Fruit fly (Drosophila melanogaster) whole organism, prepupa: ENCODE measurements around the gene Hsp67Ba.

Experiments
- CG10669 ChIP-seq: fragments of 200-800 bp; sonication (Bioruptor generic); optimal IDR thresholded peaks from 3 replicates; lab custom pipeline; 2018; ENCODE audit warnings: missing biosample characterization, mild to moderate bottlenecking, missing genetic modification characterization, moderate library complexity
- CG11902 ChIP-seq: fragments of 200-800 bp; sonication (Bioruptor generic); optimal IDR thresholded peaks from 3 replicates; lab custom pipeline; 2016; ENCODE audit warnings: missing biosample characterization, missing genetic modification characterization
- CG15336 ChIP-seq: fragments of 200-800 bp; sonication (Bioruptor generic); IDR thresholded peaks from 2 replicates; pipeline ENCODE4 v1.3.6; 2022; ENCODE audit warnings: missing biosample characterization, missing genetic modification characterization
- CG1621 ChIP-seq: fragments of 200-800 bp; sonication (Bioruptor generic); optimal IDR thresholded peaks from 3 replicates; lab custom pipeline; 2018; ENCODE audit warnings: missing biosample characterization, mild to moderate bottlenecking, missing genetic modification characterization
- CG16779 ChIP-seq: fragments of 200-800 bp; sonication (Bioruptor generic); optimal IDR thresholded peaks from 3 replicates; lab custom pipeline; 2017; ENCODE audit warnings: missing biosample characterization, mild to moderate bottlenecking, missing genetic modification characterization
- CG3032 ChIP-seq: fragments of 200-800 bp; optimal IDR thresholded peaks from 2 replicates; lab custom pipeline; 2019; ENCODE audit warnings: missing biosample characterization, mild to moderate bottlenecking, missing genetic modification characterization, moderate library complexity
- CG31627 ChIP-seq: fragments of 200-800 bp; sonication (Bioruptor generic); optimal IDR thresholded peaks from 3 replicates; lab custom pipeline; 2016; ENCODE audit warnings: missing biosample characterization, missing genetic modification characterization
- CG32006 ChIP-seq: fragments of 200-800 bp; sonication (Bioruptor generic); optimal IDR thresholded peaks from 3 replicates; lab custom pipeline; 2017; ENCODE audit warnings: missing biosample characterization, mild to moderate bottlenecking, missing genetic modification characterization
- CG4318 ChIP-seq: fragments of 200-800 bp; sonication (Bioruptor generic); optimal IDR thresholded peaks from 3 replicates; lab custom pipeline; 2017; ENCODE audit warnings: missing biosample characterization, mild to moderate bottlenecking, missing genetic modification characterization
- CG6163 ChIP-seq: fragments of 200-800 bp; sonication (Bioruptor generic); IDR thresholded peaks from 3 replicates; pipeline ENCODE4 v1.3.6; 2022; ENCODE audit warnings: missing biosample characterization, missing genetic modification characterization
- CG6792 ChIP-seq: fragments of 200-800 bp; sonication (Bioruptor generic); optimal IDR thresholded peaks from 3 replicates; lab custom pipeline; 2016; ENCODE audit warnings: missing biosample characterization, missing genetic modification characterization
- CG6854 ChIP-seq: fragments of 200-800 bp; sonication (Bioruptor generic); optimal IDR thresholded peaks from 2 replicates; lab custom pipeline; 2017; ENCODE audit warnings: missing biosample characterization, mild to moderate bottlenecking, missing genetic modification characterization
- CG7368 ChIP-seq: fragments of 200-800 bp; sonication (Bioruptor generic); optimal IDR thresholded peaks from 3 replicates; lab custom pipeline; 2016; ENCODE audit warnings: missing biosample characterization, missing genetic modification characterization
- CG8119 ChIP-seq: fragments of 200-800 bp; sonication (Bioruptor generic); IDR thresholded peaks from 3 replicates; pipeline ENCODE4 v1.3.6; 2022; ENCODE audit warnings: missing biosample characterization, missing genetic modification characterization
- CG8319 ChIP-seq: fragments of 200-800 bp; sonication (Bioruptor generic); optimal IDR thresholded peaks from 3 replicates; lab custom pipeline; 2016; ENCODE audit warnings: missing biosample characterization, missing genetic modification characterization
- CG9139 ChIP-seq: fragments of 200-800 bp; sonication (Bioruptor generic); optimal IDR thresholded peaks from 3 replicates; lab custom pipeline; 2017; ENCODE audit warnings: missing biosample characterization, mild to moderate bottlenecking, missing genetic modification characterization
- Eip75B ChIP-seq: fragments of 200-800 bp; sonication (Bioruptor generic); optimal IDR thresholded peaks from 3 replicates; lab custom pipeline; 2016; ENCODE audit warnings: missing biosample characterization, missing genetic modification characterization
- Eip78C ChIP-seq: fragments of 200-800 bp; sonication (Bioruptor generic); peaks from one replicate; lab custom pipeline; 2016; ENCODE audit warnings: missing biosample characterization, missing genetic modification characterization
- Eip93F ChIP-seq: fragments of 200-800 bp; sonication (Bioruptor generic); optimal IDR thresholded peaks from 2 replicates; lab custom pipeline; 2016; ENCODE audit warnings: missing biosample characterization, mild to moderate bottlenecking, missing genetic modification characterization
- Ets21C ChIP-seq: fragments of 200-800 bp; sonication (Bioruptor generic); optimal IDR thresholded peaks from 3 replicates; lab custom pipeline; 2016; ENCODE audit warnings: missing biosample characterization, missing genetic modification characterization
- Hr38 ChIP-seq: sonication (Bioruptor generic); optimal IDR thresholded peaks from 2 replicates; lab custom pipeline; 2016; ENCODE audit warnings: missing biosample characterization, missing genetic modification characterization
- Hr39 ChIP-seq: fragments of 200-800 bp; sonication (Bioruptor generic); optimal IDR thresholded peaks from 2 replicates; lab custom pipeline; 2016; ENCODE audit warnings: missing biosample characterization, missing genetic modification characterization
- Hr4 ChIP-seq: fragments of 200-800 bp; sonication (Bioruptor generic); optimal IDR thresholded peaks from 3 replicates; lab custom pipeline; 2016; ENCODE audit warnings: missing biosample characterization, missing genetic modification characterization
- Lpt ChIP-seq: fragments of 200-800 bp; sonication (Bioruptor generic); optimal IDR thresholded peaks from 3 replicates; lab custom pipeline; 2016; ENCODE audit warnings: missing biosample characterization, missing genetic modification characterization
- Met ChIP-seq: fragments of 200-800 bp; sonication (Bioruptor generic); optimal IDR thresholded peaks from 3 replicates; lab custom pipeline; 2016; ENCODE audit warnings: missing biosample characterization, missing genetic modification characterization
- OdsH ChIP-seq: fragments of 200-800 bp; sonication (Bioruptor generic); optimal IDR thresholded peaks from 3 replicates; lab custom pipeline; 2016; ENCODE audit warnings: missing biosample characterization, missing genetic modification characterization
- Sox102F ChIP-seq: fragments of 200-800 bp; sonication (Bioruptor generic); optimal IDR thresholded peaks from 2 replicates; lab custom pipeline; 2016; ENCODE audit warnings: missing biosample characterization, mild to moderate bottlenecking, missing genetic modification characterization
- Sox14 ChIP-seq: fragments of 200-800 bp; sonication (Bioruptor generic); optimal IDR thresholded peaks from 3 replicates; lab custom pipeline; 2016; ENCODE audit warnings: missing biosample characterization, missing genetic modification characterization
- cyc ChIP-seq: fragments of 200-800 bp; sonication (Bioruptor generic); optimal IDR thresholded peaks from 3 replicates; lab custom pipeline; 2016; ENCODE audit warnings: missing biosample characterization, missing genetic modification characterization
- dac ChIP-seq: fragments of 200-800 bp; sonication (Bioruptor generic); optimal IDR thresholded peaks from 2 replicates; lab custom pipeline; 2017; ENCODE audit warnings: missing biosample characterization, mild to moderate bottlenecking, missing genetic modification characterization
- dsx ChIP-seq: fragments of 200-800 bp; optimal IDR thresholded peaks from 3 replicates; lab custom pipeline; 2019; ENCODE audit warnings: missing biosample characterization, mild to moderate bottlenecking, missing genetic modification characterization, moderate library complexity; ENCODE audit not compliant: poor library complexity, severe bottlenecking
- esn ChIP-seq: fragments of 200-800 bp; sonication (Bioruptor generic); optimal IDR thresholded peaks from 2 replicates; lab custom pipeline; 2016; ENCODE audit warnings: missing biosample characterization, mild to moderate bottlenecking, missing genetic modification characterization, moderate library complexity
- fd59A ChIP-seq: fragments of 200-800 bp; sonication (Bioruptor generic); optimal IDR thresholded peaks from 2 replicates; lab custom pipeline; 2017; ENCODE audit warnings: missing biosample characterization, mild to moderate bottlenecking, missing genetic modification characterization, missing genetic modification reagents
- fkh ChIP-seq: fragments of 200-800 bp; sonication (Bioruptor generic); optimal IDR thresholded peaks from 3 replicates; lab custom pipeline; 2017; ENCODE audit warnings: missing biosample characterization, mild to moderate bottlenecking, missing genetic modification characterization, moderate library complexity
- lz ChIP-seq: fragments of 200-800 bp; sonication (Bioruptor generic); optimal IDR thresholded peaks from 3 replicates; lab custom pipeline; 2016; ENCODE audit warnings: missing biosample characterization, missing genetic modification characterization
- net ChIP-seq: fragments of 200-800 bp; sonication (Bioruptor generic); optimal IDR thresholded peaks from 3 replicates; lab custom pipeline; 2016; ENCODE audit warnings: missing biosample characterization, missing genetic modification characterization
- pdm3 ChIP-seq: fragments of 200-800 bp; sonication (Bioruptor generic); optimal IDR thresholded peaks from 3 replicates; lab custom pipeline; 2016; ENCODE audit warnings: missing biosample characterization, missing genetic modification characterization
- ss ChIP-seq, 2 experiments: fragments of 200-800 bp; sonication (Bioruptor generic); optimal IDR thresholded peaks; 2 replicates in 1 of 2; 3 replicates in 1 of 2; lab custom pipeline; 2017 to 2018; ENCODE audit warnings: mild to moderate bottlenecking in 2 of 2, missing biosample characterization in 2 of 2, missing genetic modification characterization in 2 of 2, moderate library complexity in 1 of 2
- vri ChIP-seq: fragments of 200-800 bp; sonication (Bioruptor generic); optimal IDR thresholded peaks from 3 replicates; lab custom pipeline; 2016; ENCODE audit warnings: missing biosample characterization, mild to moderate bottlenecking, missing genetic modification characterization

Gene Hsp67Ba

dm6 chr3L:9422636-9423419, 43.5 kb upstream of the Hsp67Ba start, which contains the start of gene aay (continued):
- TF ChIP-seq Met (GFP tag; lab: Kevin White, UChicago) (peak; percentile 99), CG6163 (peak; percentile 98), OdsH (GFP tag; lab: Kevin White, UChicago) (peak; percentile 99), CG10669 (peak; percentile 98), Eip78C (GFP tag; lab: Kevin White, UChicago) (peak; percentile 100), lz (GFP tag; lab: Kevin White, UChicago) (peak; percentile 99), CG8119 (GFP tag; lab: Robert Waterston, UW) (peak; percentile 99), Hr39 (peak; percentile 99), dac (GFP tag; lab: Kevin White, UChicago) (peak; percentile 93), Sox14 (GFP tag; lab: Kevin White, UChicago) (peak; percentile 99), CG8319 (peak; percentile 98), CG15336 (GFP tag; lab: Robert Waterston, UW) (peak; percentile 99), Lpt (GFP tag; lab: Kevin White, UChicago) (peak; percentile 97), net (GFP tag; lab: Kevin White, UChicago) (peak; percentile 99), CG6792 (GFP tag; lab: Kevin White, UChicago) (peak; percentile 99), CG3032 (tag; lab: Kevin White, UChicago) (peak; percentile 97), Eip93F (GFP tag; lab: Kevin White, UChicago) (peak; percentile 99), CG16779 (tag; lab: Kevin White, UChicago) (peak; percentile 98), CG6854 (peak; percentile 99), Ets21C (GFP tag; lab: Kevin White, UChicago) (peak; percentile 97), CG7368 (GFP tag; lab: Kevin White, UChicago) (peak; percentile 99), CG11902 (GFP tag; lab: Kevin White, UChicago) (peak; percentile 98), Hr38 (GFP tag; lab: Kevin White, UChicago) (peak; percentile 21), dsx (GFP tag; lab: Kevin White, UChicago) (peak; percentile 97), pdm3 (GFP tag; lab: Kevin White, UChicago) (peak; percentile 99), CG9139 (peak; percentile 92), fkh (GFP tag; lab: Kevin White, UChicago) (peak; percentile 92), fd59A (GFP tag; lab: Kevin White, UChicago) (peak; percentile 95), vri (GFP tag; lab: Kevin White, UChicago) (peak; percentile 98), CG4318 (peak; percentile 94), cyc (GFP tag; lab: Kevin White, UChicago) (peak; percentile 99), Hr4 (GFP tag; lab: Kevin White, UChicago) (peak; percentile 99)

- no peak for TF ChIP-seq CG32006
- TF ChIP-seq Eip78C (GFP tag; lab: Kevin White, UChicago): peak; percentile 8
Observed at dm6 chr3L:9422135-9422534, 42.8 kb upstream of the Hsp67Ba start.

- TF ChIP-seq ss (GFP tag; optimal IDR thresholded peaks at IDR 0.05; lab: Kevin White, UChicago): peak in 1 of 2 experiments; percentile 52
- TF ChIP-seq Ets21C (GFP tag; lab: Kevin White, UChicago): no peak
Observed at dm6 chr3L:9421621-9422020, 42.3 kb upstream of the Hsp67Ba start.

dm6 chr3L:9420819-9421130, 41.4 kb upstream of the Hsp67Ba start:
- TF ChIP-seq Sox102F (GFP tag; lab: Kevin White, UChicago) (no peak), ss (GFP tag; optimal IDR thresholded peaks at IDR 0.05; lab: Kevin White, UChicago) (no peak), Eip75B (GFP tag; lab: Kevin White, UChicago) (no peak), CG3032 (tag; lab: Kevin White, UChicago) (no peak), net (GFP tag; lab: Kevin White, UChicago) (no peak), CG1621 (no peak), CG6854 (no peak), esn (GFP tag; lab: Kevin White, UChicago) (no peak), CG31627 (GFP tag; lab: Kevin White, UChicago) (no peak)
